Fruit fly (Drosophila melanogaster) Kc167 (cell line): ENCODE measurements around the gene cutlet.

ENCODE experiments used
- Sin3A ChIP-seq: fragments of >200 bp; optimal IDR thresholded peaks from 2 replicates; lab custom pipeline; 2018; ENCODE audit warnings: missing external identifiers
- h ChIP-seq: fragments of >200 bp; optimal IDR thresholded peaks from 3 replicates; lab custom pipeline; 2018; ENCODE audit warnings: missing external identifiers
- psq ChIP-seq: fragments of >200 bp; optimal IDR thresholded peaks from 2 replicates; lab custom pipeline; 2017; ENCODE audit warnings: missing external identifiers
- ttk ChIP-seq: sonication (Bioruptor generic); optimal IDR thresholded peaks from 2 replicates; lab custom pipeline; 2017; ENCODE audit warnings: missing external identifiers

DNA sequence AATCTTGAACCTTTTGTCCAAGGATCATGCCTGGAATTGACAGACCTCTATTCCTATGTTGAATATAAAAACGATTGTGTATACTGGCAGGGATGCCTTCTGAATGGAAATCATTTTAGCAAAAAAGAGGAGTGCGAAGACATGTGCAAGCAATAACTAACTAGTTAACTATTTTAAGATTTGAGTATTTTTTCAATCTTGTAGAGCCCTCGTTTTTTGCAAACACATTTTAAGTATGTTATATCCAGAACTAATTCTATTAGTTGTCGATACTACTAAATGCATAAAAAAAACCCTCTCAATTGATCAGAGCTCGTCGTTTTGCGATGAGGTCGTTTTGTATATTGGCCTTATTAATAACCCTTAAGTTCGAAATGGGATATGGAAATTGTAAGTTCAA, 11.2 kb downstream of the cutlet start, which contains the start of gene Sfp24C1:
- TF ChIP-seq Sin3A (no peak), psq (lab: Kevin White, UChicago) (no peak), h (lab: Kevin White, UChicago) (no peak), ttk (lab: Kevin White, UChicago) (no peak)
